Worm (Caenorhabditis elegans) whole organism, L2 larva: ENCODE measurements around the gene gpdh-2.

ENCODE experiments used
- C34F6.9 ChIP-seq: fragments of 150-350 bp; optimal IDR thresholded peaks from 2 replicates; lab custom pipeline; 2014; ENCODE audit warnings: missing biosample characterization, missing genetic modification characterization
- F13H6.1 ChIP-seq: sonication (generic microtip); optimal IDR thresholded peaks from 2 replicates; lab custom pipeline; 2016; ENCODE audit warnings: missing genetic modification characterization, missing compliant biosample characterization
- Y55F3AM.14 ChIP-seq: fragments of 200-800 bp; sonication (Bioruptor generic); optimal IDR thresholded peaks from 2 replicates; lab custom pipeline; 2018; ENCODE audit warnings: mild to moderate bottlenecking, missing genetic modification characterization, missing compliant biosample characterization
- alr-1 ChIP-seq: fragments of 150-350 bp; optimal IDR thresholded peaks from 2 replicates; lab custom pipeline; 2014; ENCODE audit warnings: missing biosample characterization, missing genetic modification characterization
- ama-1 ChIP-seq: fragments of 150-350 bp; optimal IDR thresholded peaks from 2 replicates; lab custom pipeline; 2018; ENCODE audit warnings: inconsistent platforms
- blmp-1 ChIP-seq: sonication (generic microtip); optimal IDR thresholded peaks from 2 replicates; lab custom pipeline; 2017; ENCODE audit warnings: missing genetic modification characterization, mild to moderate bottlenecking, missing compliant biosample characterization, antibody characterized with exemption, moderate library complexity; ENCODE audit not compliant: insufficient read depth
- ceh-82 ChIP-seq: fragments of 150-350 bp; optimal IDR thresholded peaks from 2 replicates; lab custom pipeline; 2014; ENCODE audit warnings: missing biosample characterization, missing genetic modification characterization
- crh-2 ChIP-seq: sonication (generic microtip); optimal IDR thresholded peaks from 2 replicates; lab custom pipeline; 2017; ENCODE audit warnings: missing biosample characterization, missing genetic modification characterization
- dmd-4 ChIP-seq: sonication (generic microtip); optimal IDR thresholded peaks from 2 replicates; lab custom pipeline; 2017; ENCODE audit warnings: missing biosample characterization, missing genetic modification characterization
- egl-27 ChIP-seq: sonication (generic microtip); optimal IDR thresholded peaks from 3 replicates; lab custom pipeline; 2017; ENCODE audit warnings: missing biosample characterization, missing genetic modification reagents, missing genetic modification characterization
- elt-1 ChIP-seq: fragments of 150-350 bp; optimal IDR thresholded peaks from 2 replicates; lab custom pipeline; 2014; ENCODE audit warnings: missing biosample characterization, missing genetic modification characterization
- elt-3 ChIP-seq: sonication (generic microtip); optimal IDR thresholded peaks from 2 replicates; lab custom pipeline; 2017; ENCODE audit warnings: missing biosample characterization, missing genetic modification characterization
- fos-1 ChIP-seq: fragments of 150-350 bp; optimal IDR thresholded peaks from 2 replicates; lab custom pipeline; 2014; ENCODE audit warnings: missing biosample characterization, missing genetic modification characterization
- gmeb-1 ChIP-seq: fragments of 150-350 bp; optimal IDR thresholded peaks from 2 replicates; lab custom pipeline; 2014; ENCODE audit warnings: missing biosample characterization, missing genetic modification characterization
- lsy-2 ChIP-seq, 2 experiments: fragments of 150-350 bp in 1 of 2; sonication (generic microtip) in 1 of 2; optimal IDR thresholded peaks; 2 replicates each; lab custom pipeline; 2014 to 2017; ENCODE audit warnings: missing biosample characterization in 2 of 2, missing genetic modification characterization in 2 of 2
- mbf-1 ChIP-seq: sonication (generic microtip); optimal IDR thresholded peaks from 2 replicates; lab custom pipeline; 2017; ENCODE audit warnings: missing biosample characterization, missing genetic modification characterization
- mdl-1 ChIP-seq, 2 experiments: fragments of 150-350 bp in 1 of 2; sonication (generic microtip) in 1 of 2; optimal IDR thresholded peaks; 2 replicates each; lab custom pipeline; 2017; ENCODE audit warnings: missing biosample characterization in 2 of 2, missing genetic modification characterization in 2 of 2
- nhr-10 ChIP-seq: sonication (generic microtip); optimal IDR thresholded peaks from 2 replicates; lab custom pipeline; 2017; ENCODE audit warnings: missing biosample characterization, missing genetic modification characterization
- nhr-12 ChIP-seq: fragments of 150-350 bp; optimal IDR thresholded peaks from 2 replicates; lab custom pipeline; 2014; ENCODE audit warnings: missing biosample characterization, missing genetic modification characterization
- nhr-129 ChIP-seq: fragments of 150-350 bp; optimal IDR thresholded peaks from 2 replicates; lab custom pipeline; 2014; ENCODE audit warnings: missing biosample characterization, missing genetic modification characterization
- nhr-21 ChIP-seq: fragments of 150-350 bp; optimal IDR thresholded peaks from 2 replicates; lab custom pipeline; 2014; ENCODE audit warnings: missing biosample characterization, missing genetic modification characterization
- nhr-23 ChIP-seq: fragments of 150-350 bp; optimal IDR thresholded peaks from 2 replicates; lab custom pipeline; 2014; ENCODE audit warnings: missing biosample characterization, missing genetic modification reagents, missing genetic modification characterization
- nhr-237 ChIP-seq: fragments of 150-350 bp; optimal IDR thresholded peaks from 2 replicates; lab custom pipeline; 2014; ENCODE audit warnings: missing biosample characterization, missing genetic modification characterization
- nhr-25 ChIP-seq: fragments of 150-350 bp; sonication (generic microtip); optimal IDR thresholded peaks from 3 replicates; lab custom pipeline; 2014; ENCODE audit warnings: missing biosample characterization, missing genetic modification characterization
- nhr-6 ChIP-seq: fragments of 150-350 bp; optimal IDR thresholded peaks from 2 replicates; lab custom pipeline; 2014; ENCODE audit warnings: missing biosample characterization, missing genetic modification characterization
- nhr-77 ChIP-seq: fragments of 150-350 bp; optimal IDR thresholded peaks from 2 replicates; lab custom pipeline; 2014; ENCODE audit warnings: missing biosample characterization, missing genetic modification characterization
- skn-1 ChIP-seq: sonication (generic microtip); optimal IDR thresholded peaks from 2 replicates; lab custom pipeline; 2017; ENCODE audit warnings: missing biosample characterization, missing genetic modification characterization
- sma-3 ChIP-seq: sonication (generic microtip); optimal IDR thresholded peaks from 2 replicates; lab custom pipeline; 2016; ENCODE audit warnings: missing genetic modification reagents, missing genetic modification characterization, missing compliant biosample characterization
- sma-9 ChIP-seq, 2 experiments: fragments of 150-350 bp in 1 of 2; sonication (generic microtip) in 1 of 2; optimal IDR thresholded peaks; 2 replicates each; lab custom pipeline; 2014 to 2016; ENCODE audit warnings: missing genetic modification characterization in 2 of 2, mild to moderate bottlenecking in 1 of 2, missing biosample characterization in 1 of 2, missing compliant biosample characterization in 1 of 2, missing genetic modification reagents in 1 of 2, moderate library complexity in 1 of 2
- snpc-4 ChIP-seq: fragments of 150-350 bp; optimal IDR thresholded peaks from 2 replicates; lab custom pipeline; 2014; ENCODE audit warnings: missing biosample characterization, missing genetic modification characterization
- unc-39 ChIP-seq: fragments of 150-350 bp; optimal IDR thresholded peaks from 2 replicates; lab custom pipeline; 2014; ENCODE audit warnings: missing biosample characterization, missing genetic modification characterization
- zag-1 ChIP-seq: fragments of 150-350 bp; optimal IDR thresholded peaks from 2 replicates; lab custom pipeline; 2014; ENCODE audit warnings: missing biosample characterization, missing genetic modification characterization
- ztf-4 ChIP-seq: fragments of 150-350 bp; optimal IDR thresholded peaks from 2 replicates; lab custom pipeline; 2014; ENCODE audit warnings: missing biosample characterization, missing genetic modification characterization

Gene gpdh-2

ce11 chrIII:9891324-9891723 lies 32.3 kb upstream of the gpdh-2 start, which contains the start of gene alg-4:
Gene alg-4, minus strand, starts transcription at chrIII:9891424.
- TF ChIP-seq lsy-2 (tag; optimal IDR thresholded peaks at IDR 0.05; lab: Kevin White, UChicago) (no peak), ceh-82 (no peak), C34F6.9 (no peak), nhr-237 (no peak)

- TF ChIP-seq C34F6.9, result peak; percentile 1
- no peak for TF ChIP-seq alr-1 (tag; lab: Kevin White, UChicago)
These were observed 27.3 kb upstream of the gpdh-2 start for ce11 chrIII:9886323-9886722.

ce11 chrIII:9885609-9886008 lies 26.6 kb upstream of the gpdh-2 start:
- TF ChIP-seq sma-9 (GFP tag; optimal IDR thresholded peaks at IDR 0.05; lab: Kevin White, UChicago) (no peak), sma-9 (tag; optimal IDR thresholded peaks at IDR 0.05; lab: Kevin White, UChicago) (no peak), F13H6.1 (peak; percentile 45), mbf-1 (tag; lab: Kevin White, UChicago) (no peak), C34F6.9 (peak; percentile 35), nhr-129 (tag; lab: Kevin White, UChicago) (peak; percentile 52)

ce11 chrIII:9878828-9879227 lies 19.8 kb upstream of the gpdh-2 start, which contains the start of gene ZK757.2:
Gene ZK757.2, minus strand, starts transcription at chrIII:9878928.
- TF ChIP-seq elt-3 (no peak), zag-1 (tag; lab: Kevin White, UChicago) (no peak), nhr-77 (tag; lab: Kevin White, UChicago) (no peak), nhr-21 (tag; lab: Kevin White, UChicago) (no peak)
- TF ChIP-seq, all 48 proteins: peak for 0

- TF ChIP-seq Y55F3AM.14, result no peak
- no peak for TF ChIP-seq nhr-12 (tag; lab: Kevin White, UChicago)
- TF ChIP-seq fos-1 (tag; lab: Kevin White, UChicago), result no peak
- TF ChIP-seq sma-3 (GFP tag; lab: Kevin White, UChicago), result no peak
- TF ChIP-seq snpc-4 (tag; lab: Kevin White, UChicago), result no peak
- no peak for TF ChIP-seq elt-1 (tag; lab: Kevin White, UChicago)
- no peak for TF ChIP-seq unc-39 (tag; lab: Kevin White, UChicago)
- no peak for TF ChIP-seq alr-1 (tag; lab: Kevin White, UChicago)
- TF ChIP-seq nhr-23 (tag; lab: Kevin White, UChicago), result no peak
These were observed 18.0 kb upstream of the gpdh-2 start, which contains the start of gene ZK757.10 for ce11 chrIII:9876951-9877350. Gene ZK757.10, plus strand, starts transcription at chrIII:9877251.

ce11 chrIII:9874515-9874914 lies 15.5 kb upstream of the gpdh-2 start:
- TF ChIP-seq egl-27, result no peak
- no peak for TF ChIP-seq elt-3
- TF ChIP-seq mdl-1 (tag; optimal IDR thresholded peaks at IDR 0.05; lab: Kevin White, UChicago), result no peak
- TF ChIP-seq mbf-1 (tag; lab: Kevin White, UChicago), result no peak
- no peak for TF ChIP-seq nhr-6 (tag; lab: Kevin White, UChicago)
- TF ChIP-seq ztf-4 (tag; lab: Kevin White, UChicago), result no peak
- no peak for TF ChIP-seq sma-9 (GFP tag; optimal IDR thresholded peaks at IDR 0.05; lab: Kevin White, UChicago)
- TF ChIP-seq sma-9 (tag; optimal IDR thresholded peaks at IDR 0.05; lab: Kevin White, UChicago), result no peak
- TF ChIP-seq sma-3 (GFP tag; lab: Kevin White, UChicago), result no peak
- no peak for TF ChIP-seq crh-2 (tag; lab: Kevin White, UChicago)
- TF ChIP-seq dmd-4, result no peak
- TF ChIP-seq nhr-25, result no peak
- TF ChIP-seq nhr-10 (tag; lab: Kevin White, UChicago), result no peak
- TF ChIP-seq unc-39 (tag; lab: Kevin White, UChicago), result no peak
- TF ChIP-seq nhr-77 (tag; lab: Kevin White, UChicago), result no peak
- TF ChIP-seq skn-1 (tag; lab: Kevin White, UChicago), result no peak
- TF ChIP-seq alr-1 (tag; lab: Kevin White, UChicago), result no peak
- no peak for TF ChIP-seq ama-1 (lab: Kevin White, UChicago)
- TF ChIP-seq nhr-21 (tag; lab: Kevin White, UChicago), result no peak
- TF ChIP-seq blmp-1, result no peak
- TF ChIP-seq gmeb-1 (tag; lab: Kevin White, UChicago), result no peak
